Worm (Caenorhabditis elegans): ENCODE measurements around the gene dhs-17.
A peak's percentile ranks its signal among the peaks of the same experiment; 100 is the strongest.

Gene dhs-17

DNA sequence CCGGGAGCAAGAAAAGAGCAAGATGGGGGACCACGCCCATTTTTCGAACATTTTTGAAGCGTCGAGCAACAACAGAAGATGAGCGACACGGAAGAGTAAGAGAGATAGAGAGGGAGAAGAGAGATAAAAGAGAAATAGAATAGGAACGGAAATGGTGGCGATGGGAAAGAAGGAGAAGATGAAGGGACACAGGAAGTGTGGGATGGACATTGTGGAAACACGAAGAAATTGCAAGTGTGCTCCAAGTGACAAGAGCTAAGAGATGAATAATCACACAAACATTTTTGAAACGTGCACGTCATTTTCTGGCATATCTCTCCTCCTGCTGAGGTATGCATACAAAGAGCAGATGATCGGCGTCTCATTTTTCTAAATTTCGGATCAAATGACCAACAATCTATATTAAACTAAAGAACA lies 4.0 kb downstream of the dhs-17 start (continued):
- TF ChIP-seq lin-39 (tag; optimal IDR thresholded peaks at IDR 0.05) (no peak), gmeb-1 (tag; optimal IDR thresholded peaks at IDR 0.05) (no peak), nhr-23 (tag; optimal IDR thresholded peaks at IDR 0.05) (no peak), ama-1 (optimal IDR thresholded peaks at IDR 0.05) (no peak), nhr-10 (tag; optimal IDR thresholded peaks at IDR 0.05) (no peak), alr-1 (tag; optimal IDR thresholded peaks at IDR 0.05) (no peak), unc-62 (GFP tag; optimal IDR thresholded peaks at IDR 0.05) (no peak)

DNA sequence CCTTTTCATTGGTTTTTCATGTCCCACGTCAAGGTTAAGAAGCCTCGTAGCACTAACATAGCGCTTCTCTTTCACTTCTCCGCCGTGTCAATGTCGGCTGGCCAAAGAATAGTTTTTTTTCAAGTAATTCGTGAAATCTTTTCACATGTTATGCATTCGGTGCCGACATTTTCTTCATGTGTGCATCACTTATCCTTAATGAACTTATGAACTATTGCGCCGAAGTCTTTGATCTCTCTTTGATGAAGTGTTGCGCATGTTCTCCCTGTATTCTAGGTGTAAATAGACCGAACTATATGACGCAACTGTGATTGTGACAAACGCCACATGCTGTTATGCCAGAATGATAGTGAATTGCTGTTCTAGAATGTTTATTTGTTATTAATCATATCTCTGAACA lies 12.5 kb downstream of the dhs-17 start:
- TF ChIP-seq nhr-129 (tag; optimal IDR thresholded peaks at IDR 0.05) = peak; percentile 51
- TF ChIP-seq unc-39 (tag; optimal IDR thresholded peaks at IDR 0.05) = no peak
- TF ChIP-seq nhr-23 (tag; optimal IDR thresholded peaks at IDR 0.05) = no peak
- TF ChIP-seq mdl-1 (tag; optimal IDR thresholded peaks at IDR 0.05) = no peak
- peak; percentile 54 for TF ChIP-seq nhr-25 (tag; optimal IDR thresholded peaks at IDR 0.05)
- TF ChIP-seq lin-11 (tag; optimal IDR thresholded peaks at IDR 0.05) = no peak
- TF ChIP-seq alr-1 (tag; optimal IDR thresholded peaks at IDR 0.05) = no peak
- TF ChIP-seq nhr-11 (tag; optimal IDR thresholded peaks at IDR 0.05) = no peak
- peak; percentile 46 for TF ChIP-seq nhr-21 (tag; optimal IDR thresholded peaks at IDR 0.05)
- TF ChIP-seq nhr-10 (tag; optimal IDR thresholded peaks at IDR 0.05) = no peak

DNA sequence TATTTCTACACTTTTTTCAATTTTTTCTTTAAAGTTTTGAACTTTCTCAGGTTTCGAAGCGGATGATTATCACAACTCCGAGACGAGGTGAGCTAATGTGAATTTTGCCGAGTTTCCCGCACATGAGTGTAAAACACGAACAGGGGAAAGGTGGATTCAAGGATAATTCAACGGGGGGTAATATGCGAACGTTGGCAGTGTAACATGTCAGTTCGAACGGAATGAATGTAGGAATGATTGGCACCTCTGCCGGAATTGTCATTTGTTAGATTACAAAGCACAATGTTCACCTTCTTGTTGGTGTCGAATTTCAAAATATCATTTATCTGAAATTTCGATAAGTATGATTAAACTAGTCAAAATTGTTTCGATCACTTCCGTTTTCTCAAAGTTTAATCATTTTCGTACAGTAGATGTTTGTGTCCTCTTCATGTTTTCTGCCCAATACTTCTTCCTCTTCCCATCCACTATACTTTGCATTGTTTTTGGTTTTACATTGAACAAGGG lies 15.6 kb downstream of the dhs-17 start, which contains the start of gene picc-1:
TSS of gene picc-1 (plus strand) at position 51 of the 507 bp plus-strand sequence.
- TF ChIP-seq ceh-82 (tag; optimal IDR thresholded peaks at IDR 0.05) = no peak
- no peak for TF ChIP-seq dmd-4 (tag; optimal IDR thresholded peaks at IDR 0.05)
- peak; percentile 28 for TF ChIP-seq nhr-21 (tag; optimal IDR thresholded peaks at IDR 0.05)
- no peak for TF ChIP-seq Y55F3AM.14 (GFP tag; optimal IDR thresholded peaks at IDR 0.05)
- no peak for TF ChIP-seq elt-3 (tag; optimal IDR thresholded peaks at IDR 0.05)
- peak; percentile 18 for TF ChIP-seq nhr-25 (tag; optimal IDR thresholded peaks at IDR 0.05)
- peak in 1 of 2 experiments; percentile 32 for TF ChIP-seq lsy-2 (tag; optimal IDR thresholded peaks at IDR 0.05)
- no peak for TF ChIP-seq nhr-12 (tag; optimal IDR thresholded peaks at IDR 0.05)

DNA sequence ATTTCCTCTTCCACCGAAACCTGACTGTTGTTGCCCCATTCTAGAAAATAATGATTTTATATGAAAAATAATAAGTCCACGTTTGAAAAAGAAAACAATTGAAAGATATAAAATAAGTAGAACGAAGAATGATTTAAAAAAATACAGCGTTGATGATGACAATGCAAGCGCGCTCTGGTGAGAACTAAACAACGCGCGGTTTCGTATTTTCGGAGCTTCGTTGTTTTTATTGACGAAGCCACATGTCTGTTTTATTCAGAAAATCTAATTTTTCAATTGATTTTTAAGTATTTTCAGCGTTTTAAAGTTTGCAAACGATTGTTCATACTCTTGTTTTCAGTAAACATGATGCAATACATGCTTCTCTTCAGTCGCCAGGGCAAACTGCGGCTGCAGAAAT lies 17.0 kb downstream of the dhs-17 start, which contains the start of the genes rpt-2 and aps-1:
TSS of gene rpt-2 (minus strand) at position 40 of the 400 bp plus-strand sequence.
TSS of gene aps-1 (plus strand) at position 341 of the 400 bp plus-strand sequence.
- TF ChIP-seq ZK546.5 (tag; optimal IDR thresholded peaks at IDR 0.05) (no peak), lsy-2 (tag; optimal IDR thresholded peaks at IDR 0.05) (peak; percentile 58 to 90), nhr-21 (tag; optimal IDR thresholded peaks at IDR 0.05) (peak; percentile 69), dmd-4 (tag; optimal IDR thresholded peaks at IDR 0.05) (no peak), Y55F3AM.14 (GFP tag; optimal IDR thresholded peaks at IDR 0.05) (no peak), C34F6.9 (tag; optimal IDR thresholded peaks at IDR 0.05) (peak; percentile 94), ceh-16 (tag; optimal IDR thresholded peaks at IDR 0.05) (peak; percentile 11), blmp-1 (tag; optimal IDR thresholded peaks at IDR 0.05; ENCODE audit: insufficient read depth) (peak; percentile 59), nhr-10 (tag; optimal IDR thresholded peaks at IDR 0.05) (no peak), lin-11 (tag; optimal IDR thresholded peaks at IDR 0.05) (no peak), nhr-11 (tag; optimal IDR thresholded peaks at IDR 0.05) (no peak), mab-5 (tag; optimal IDR thresholded peaks at IDR 0.05) (peak; percentile 84), alr-1 (tag; optimal IDR thresholded peaks at IDR 0.05) (no peak), nhr-12 (tag; optimal IDR thresholded peaks at IDR 0.05) (no peak), mdl-1 (tag; optimal IDR thresholded peaks at IDR 0.05) (peak in 1 of 2 experiments; percentile 18), nhr-237 (tag; optimal IDR thresholded peaks at IDR 0.05) (no peak), nhr-23 (tag; optimal IDR thresholded peaks at IDR 0.05) (no peak), egl-27 (tag; optimal IDR thresholded peaks at IDR 0.05) (peak; percentile 25), crh-2 (tag; optimal IDR thresholded peaks at IDR 0.05) (peak; percentile 93), unc-39 (tag; optimal IDR thresholded peaks at IDR 0.05) (no peak), ztf-4 (tag; optimal IDR thresholded peaks at IDR 0.05) (peak; percentile 68), mbf-1 (tag; optimal IDR thresholded peaks at IDR 0.05) (no peak), F13H6.1 (tag; optimal IDR thresholded peaks at IDR 0.05) (peak; percentile 76), ztf-11 (tag; optimal IDR thresholded peaks at IDR 0.05) (no peak), elt-3 (tag; optimal IDR thresholded peaks at IDR 0.05) (no peak), skn-1 (tag; optimal IDR thresholded peaks at IDR 0.05) (peak; percentile 99), fos-1 (tag; optimal IDR thresholded peaks at IDR 0.05) (no peak), aly-2 (tag; optimal IDR thresholded peaks at IDR 0.05) (no peak), snpc-4 (tag; optimal IDR thresholded peaks at IDR 0.05) (peak; percentile 71), lin-13 (GFP tag; optimal IDR thresholded peaks at IDR 0.05) (peak; percentile 84), unc-55 (GFP tag; optimal IDR thresholded peaks at IDR 0.05) (peak; percentile 96), ztf-1 (GFP tag; conservative IDR thresholded peaks at IDR 0.05) (no peak), nhr-129 (tag; optimal IDR thresholded peaks at IDR 0.05) (peak; percentile 87), R02D3.7 (tag; optimal IDR thresholded peaks at IDR 0.05) (no peak), unc-62 (GFP tag; optimal IDR thresholded peaks at IDR 0.05) (no peak), lin-39 (tag; optimal IDR thresholded peaks at IDR 0.05) (no peak), gmeb-1 (tag; optimal IDR thresholded peaks at IDR 0.05) (peak; percentile 84), elt-1 (tag; optimal IDR thresholded peaks at IDR 0.05) (no peak), sma-9 (GFP tag; optimal IDR thresholded peaks at IDR 0.05) (peak; percentile 89), sma-9 (tag; optimal IDR thresholded peaks at IDR 0.05) (no peak), zag-1 (tag; optimal IDR thresholded peaks at IDR 0.05) (peak; percentile 20), nhr-25 (tag; optimal IDR thresholded peaks at IDR 0.05) (peak; percentile 68), ama-1 (optimal IDR thresholded peaks at IDR 0.05) (peak; percentile 71), nhr-6 (tag; optimal IDR thresholded peaks at IDR 0.05) (peak; percentile 85)
